Worm (Caenorhabditis elegans) whole organism, young adult: ENCODE data around the gene F10D7.5.

Experiments used
- F57C9.4 ChIP-seq: sonication (generic microtip); optimal IDR thresholded peaks from 2 replicates; lab custom pipeline; 2017; ENCODE audit warnings: mild to moderate bottlenecking, missing genetic modification characterization, missing compliant biosample characterization
- Y79H2A.3 ChIP-seq: fragments of 200-800 bp; sonication (Bioruptor generic); conservative IDR thresholded peaks from 2 replicates; pipeline ENCODE4 v1.3.6; 2022; ENCODE audit warnings: missing genetic modification reagents, missing genetic modification characterization, missing compliant biosample characterization
- ZK185.1 ChIP-seq: sonication (generic microtip); optimal IDR thresholded peaks from 2 replicates; lab custom pipeline; 2016; ENCODE audit warnings: mild to moderate bottlenecking, missing genetic modification characterization, missing compliant biosample characterization; ENCODE audit not compliant: poor library complexity, severe bottlenecking
- aptf-3 ChIP-seq: fragments of 200-800 bp; sonication (Bioruptor generic); IDR thresholded peaks from 2 replicates; pipeline ENCODE4 v1.3.6; 2022; ENCODE audit warnings: missing genetic modification characterization, missing compliant biosample characterization
- die-1 ChIP-seq: sonication (generic microtip); optimal IDR thresholded peaks from 2 replicates; lab custom pipeline; 2016; ENCODE audit warnings: missing genotype, mild to moderate bottlenecking, missing genetic modification characterization, missing compliant biosample characterization
- hmg-1.2 ChIP-seq: fragments of 200-800 bp; sonication (Bioruptor generic); IDR thresholded peaks from 2 replicates; pipeline ENCODE4 v1.3.6; 2022; ENCODE audit warnings: missing genetic modification reagents, missing genetic modification characterization, missing compliant biosample characterization
- let-607 ChIP-seq, 2 experiments: fragments of 200-800 bp in 1 of 2; sonication (Bioruptor generic) in 1 of 2; sonication (generic microtip) in 1 of 2; optimal IDR thresholded peaks; 2 replicates each; lab custom pipeline; 2016 to 2018; ENCODE audit warnings: mild to moderate bottlenecking in 2 of 2, missing compliant biosample characterization in 2 of 2, missing genetic modification characterization in 2 of 2, moderate library complexity in 2 of 2, missing genotype in 1 of 2
- nfya-1 ChIP-seq: sonication (generic microtip); optimal IDR thresholded peaks from 2 replicates; lab custom pipeline; 2017; ENCODE audit warnings: antibody characterized with exemption, missing compliant biosample characterization, missing genetic modification characterization, borderline replicate concordance; ENCODE audit not compliant: insufficient read depth

DNA sequence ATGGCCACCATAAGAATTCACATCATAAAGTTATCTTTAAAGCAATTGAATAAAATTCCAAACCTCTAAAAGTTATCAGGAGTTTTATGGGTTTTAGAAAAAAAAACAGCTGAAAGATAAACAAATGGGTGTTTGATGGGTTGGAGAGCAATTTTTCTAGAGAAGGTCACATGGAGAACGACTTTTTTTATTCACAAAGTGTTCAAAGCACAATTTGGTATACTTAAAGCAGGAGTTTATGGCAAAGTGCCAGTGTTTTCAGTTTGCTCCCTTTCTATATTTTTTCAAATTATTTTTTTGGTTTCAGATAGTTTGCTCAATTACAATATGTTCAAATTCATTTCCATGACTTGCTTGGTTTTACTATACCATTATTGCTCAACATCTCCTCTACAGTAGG is 9.8 kb upstream of the F10D7.5 start, which contains the start of gene F11C7.6:
- TF ChIP-seq F57C9.4 (no peak), nfya-1 (tag; lab: Kevin White, UChicago) (no peak), let-607 (tag; optimal IDR thresholded peaks at IDR 0.05; lab: Kevin White, UChicago) (no peak), Y79H2A.3 (no peak), hmg-1.2 (GFP tag; lab: Robert Waterston, UW) (no peak), ZK185.1 (tag; lab: Kevin White, UChicago) (no peak), aptf-3 (no peak), die-1 (no peak)
